Worm (Caenorhabditis elegans) whole organism, L4 larva: Measurements from ENCODE around the gene oac-48.

Experiments
- F37D6.2 ChIP-seq: sonication (generic microtip); optimal IDR thresholded peaks from 2 replicates; lab custom pipeline; 2016; ENCODE audit warnings: mild to moderate bottlenecking, missing genetic modification characterization, missing compliant biosample characterization
- F49E8.2 ChIP-seq: sonication (generic microtip); optimal IDR thresholded peaks from 2 replicates; lab custom pipeline; 2016; ENCODE audit warnings: missing compliant biosample characterization, mild to moderate bottlenecking, missing genetic modification characterization, borderline replicate concordance
- R02D3.7 ChIP-seq: fragments of 150-350 bp; sonication (generic microtip); optimal IDR thresholded peaks from 3 replicates; lab custom pipeline; 2014; ENCODE audit warnings: missing biosample characterization, missing genetic modification characterization
- ZK337.2 ChIP-seq: fragments of 200-800 bp; sonication (Bioruptor generic); IDR thresholded peaks from 2 replicates; pipeline ENCODE4 v1.3.6; 2022; ENCODE audit warnings: missing genetic modification reagents, missing genetic modification characterization, missing compliant biosample characterization
- ZK546.5 ChIP-seq, 2 experiments: sonication (generic microtip); optimal IDR thresholded peaks; 2 replicates each; lab custom pipeline; 2017; ENCODE audit warnings: missing biosample characterization in 2 of 2, missing genetic modification characterization in 2 of 2
- aha-1 ChIP-seq: fragments of 150-350 bp; peaks from one replicate; lab custom pipeline; 2014; ENCODE audit warnings: missing biosample characterization, missing genetic modification characterization
- ama-1 ChIP-seq: fragments of 150-350 bp; optimal IDR thresholded peaks from 2 replicates; lab custom pipeline; 2014; ENCODE audit warnings: inconsistent platforms, mixed read lengths
- ceh-20 ChIP-seq: fragments of 200-800 bp; sonication (Bioruptor generic); IDR thresholded peaks from 2 replicates; pipeline ENCODE4 v1.3.6; 2022; ENCODE audit warnings: missing genetic modification reagents, missing genetic modification characterization, missing compliant biosample characterization
- ceh-32 ChIP-seq: sonication (generic microtip); optimal IDR thresholded peaks from 2 replicates; lab custom pipeline; 2016; ENCODE audit warnings: mild to moderate bottlenecking, missing genetic modification characterization, missing compliant biosample characterization; ENCODE audit not compliant: poor library complexity
- ces-1 ChIP-seq: fragments of 150-350 bp; sonication (generic microtip); optimal IDR thresholded peaks from 4 replicates; lab custom pipeline; 2014; ENCODE audit warnings: missing biosample characterization, missing genetic modification reagents, missing genetic modification characterization
- ctbp-1 ChIP-seq: fragments of 200-800 bp; sonication (Bioruptor generic); IDR thresholded peaks from 2 replicates; pipeline ENCODE4 v1.3.6; 2022; ENCODE audit warnings: missing genetic modification reagents, missing genetic modification characterization, missing compliant biosample characterization
- daf-16 ChIP-seq, 3 experiments: sonication (generic microtip); optimal IDR thresholded peaks; 2 replicates each; lab custom pipeline; 2016 to 2017; ENCODE audit warnings: missing genetic modification characterization in 3 of 3, missing genetic modification reagents in 3 of 3, mild to moderate bottlenecking in 2 of 3, missing compliant biosample characterization in 2 of 3, missing biosample characterization in 1 of 3, moderate library complexity in 1 of 3
- daf-19 ChIP-seq: fragments of 200-800 bp; sonication (Bioruptor generic); conservative IDR thresholded peaks from 2 replicates; pipeline ENCODE4 v1.3.6; 2022; ENCODE audit warnings: missing genetic modification characterization, missing compliant biosample characterization
- dmd-8 ChIP-seq: fragments of 200-800 bp; sonication (Bioruptor generic); IDR thresholded peaks from 2 replicates; pipeline ENCODE4 v1.3.6; 2022; ENCODE audit warnings: missing genetic modification characterization, missing compliant biosample characterization
- dpl-1 ChIP-seq: fragments of 150-350 bp; optimal IDR thresholded peaks from 2 replicates; lab custom pipeline; 2014; ENCODE audit warnings: missing biosample characterization, missing genetic modification reagents, missing genetic modification characterization
- duxl-1 ChIP-seq: sonication (generic microtip); optimal IDR thresholded peaks from 2 replicates; lab custom pipeline; 2016; ENCODE audit warnings: mild to moderate bottlenecking, missing genetic modification characterization, moderate library complexity, missing compliant biosample characterization; ENCODE audit not compliant: poor library complexity
- fos-1 ChIP-seq: fragments of 150-350 bp; optimal IDR thresholded peaks from 2 replicates; lab custom pipeline; 2014; ENCODE audit warnings: missing biosample characterization, missing genetic modification characterization
- gei-8 ChIP-seq: fragments of 200-800 bp; sonication (Bioruptor generic); optimal IDR thresholded peaks from 2 replicates; lab custom pipeline; 2018; ENCODE audit warnings: mild to moderate bottlenecking, missing genetic modification characterization, missing compliant biosample characterization
- hif-1 ChIP-seq, 2 experiments: sonication (generic microtip); optimal IDR thresholded peaks; 2 replicates each; lab custom pipeline; 2016 to 2017; ENCODE audit warnings: missing compliant biosample characterization in 2 of 2, missing genetic modification characterization in 2 of 2, missing genetic modification reagents in 2 of 2, missing genotype in 2 of 2, mild to moderate bottlenecking in 1 of 2
- hlh-11 ChIP-seq: fragments of 200-800 bp; sonication (Bioruptor generic); optimal IDR thresholded peaks from 2 replicates; lab custom pipeline; 2018; ENCODE audit warnings: mild to moderate bottlenecking, missing genetic modification characterization, missing compliant biosample characterization
- hmg-1.1 ChIP-seq: fragments of 200-800 bp; sonication (Bioruptor generic); IDR thresholded peaks from 2 replicates; pipeline ENCODE4 v1.3.6; 2022; ENCODE audit warnings: missing genetic modification reagents, missing genetic modification characterization, missing compliant biosample characterization
- lim-7 ChIP-seq: fragments of 200-800 bp; sonication (Bioruptor generic); IDR thresholded peaks from 2 replicates; pipeline ENCODE4 v1.3.6; 2022; ENCODE audit warnings: missing genetic modification characterization, missing compliant biosample characterization
- lin-13 ChIP-seq: fragments of 150-350 bp; optimal IDR thresholded peaks from 2 replicates; lab custom pipeline; 2014; ENCODE audit warnings: missing biosample characterization, missing genetic modification reagents, missing genetic modification characterization
- lin-38 ChIP-seq: fragments of 200-800 bp; sonication (Bioruptor generic); IDR thresholded peaks from 2 replicates; pipeline ENCODE4 v1.3.6; 2022; ENCODE audit warnings: missing genetic modification reagents, missing genetic modification characterization, missing compliant biosample characterization
- madf-9 ChIP-seq: fragments of 200-800 bp; sonication (Bioruptor generic); conservative IDR thresholded peaks from 2 replicates; pipeline ENCODE4 v1.3.6; 2022; ENCODE audit warnings: missing genetic modification reagents, missing genetic modification characterization, missing compliant biosample characterization
- nhr-102 ChIP-seq: sonication (generic microtip); optimal IDR thresholded peaks from 2 replicates; lab custom pipeline; 2016; ENCODE audit warnings: mild to moderate bottlenecking, missing genetic modification characterization, moderate library complexity, missing compliant biosample characterization
- nhr-237 ChIP-seq: sonication (generic microtip); optimal IDR thresholded peaks from 2 replicates; lab custom pipeline; 2017; ENCODE audit warnings: missing biosample characterization, missing genetic modification characterization
- nhr-28 ChIP-seq: fragments of 150-350 bp; optimal IDR thresholded peaks from 2 replicates; lab custom pipeline; 2014; ENCODE audit warnings: missing biosample characterization, missing genetic modification characterization
- nhr-48 ChIP-seq: sonication (generic microtip); optimal IDR thresholded peaks from 2 replicates; lab custom pipeline; 2016; ENCODE audit warnings: mild to moderate bottlenecking, missing genetic modification characterization, missing compliant biosample characterization
- nhr-77 ChIP-seq: fragments of 150-350 bp; optimal IDR thresholded peaks from 2 replicates; lab custom pipeline; 2014; ENCODE audit warnings: missing biosample characterization, missing genetic modification characterization
- pha-4 ChIP-seq, 2 experiments: fragments of 150-350 bp in 1 of 2; fragments of 200-800 bp in 1 of 2; sonication (Bioruptor generic) in 1 of 2; IDR thresholded peaks in 1 of 2; optimal IDR thresholded peaks in 1 of 2; 2 replicates each; pipeline versions ENCODE4 v1.3.6 to Lab custom; 2014 to 2022; ENCODE audit warnings: missing genetic modification characterization in 2 of 2, missing genetic modification reagents in 2 of 2, missing biosample characterization in 1 of 2, missing compliant biosample characterization in 1 of 2
- sdz-12 ChIP-seq: fragments of 200-800 bp; sonication (Bioruptor generic); optimal IDR thresholded peaks from 2 replicates; lab custom pipeline; 2018; ENCODE audit warnings: mild to moderate bottlenecking, missing genetic modification characterization, missing compliant biosample characterization
- skn-1 ChIP-seq: fragments of 150-350 bp; optimal IDR thresholded peaks from 2 replicates; lab custom pipeline; 2014; ENCODE audit warnings: missing biosample characterization, missing genetic modification characterization
- snpc-1.2 ChIP-seq: fragments of 200-800 bp; sonication (Bioruptor generic); IDR thresholded peaks from 2 replicates; pipeline ENCODE4 v1.3.6; 2022; ENCODE audit warnings: missing genetic modification reagents, missing genetic modification characterization, missing compliant biosample characterization
- spr-1 ChIP-seq: sonication (generic microtip); optimal IDR thresholded peaks from 2 replicates; lab custom pipeline; 2016; ENCODE audit warnings: mild to moderate bottlenecking, missing genetic modification characterization, missing compliant biosample characterization
- spr-3 ChIP-seq: fragments of 200-800 bp; sonication (Bioruptor generic); optimal IDR thresholded peaks from 2 replicates; lab custom pipeline; 2018; ENCODE audit warnings: mild to moderate bottlenecking, missing genetic modification characterization, missing compliant biosample characterization
- unc-130 ChIP-seq: sonication (generic microtip); optimal IDR thresholded peaks from 2 replicates; lab custom pipeline; 2016; ENCODE audit warnings: missing genetic modification reagents, missing genetic modification characterization, missing compliant biosample characterization
- unc-62 ChIP-seq, 3 experiments: fragments of 150-350 bp in 1 of 3; sonication (generic microtip); optimal IDR thresholded peaks in 2 of 3; peaks in 1 of 3; 1 replicate in 1 of 3; 2 replicates in 2 of 3; lab custom pipeline; 2014 to 2017; ENCODE audit warnings: missing biosample characterization in 3 of 3, missing genetic modification characterization in 3 of 3, missing genetic modification reagents in 3 of 3, missing genotype in 1 of 3

Gene oac-48

DNA sequence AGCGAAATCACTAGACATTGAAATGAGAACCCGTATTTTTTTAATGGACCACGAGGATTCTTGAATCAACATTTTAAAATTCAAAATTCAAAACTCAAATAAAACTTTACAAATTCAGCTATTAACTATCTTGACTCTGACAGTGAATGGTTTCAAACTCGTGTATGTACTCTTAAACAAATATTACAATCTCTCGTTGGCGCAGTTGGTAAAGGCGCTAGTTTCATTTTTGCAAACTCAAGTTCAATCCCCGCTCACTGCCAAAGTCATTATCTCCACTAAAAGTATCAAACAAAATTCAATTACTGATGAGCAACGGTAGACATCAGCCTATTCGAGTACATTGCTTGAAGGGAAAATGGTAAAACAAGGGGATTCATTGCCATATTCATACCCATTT is 27.9 kb downstream of the oac-48 start (continued):
- TF ChIP-seq nhr-48 (tag; lab: Kevin White, UChicago) (no peak), nhr-28 (tag; lab: Kevin White, UChicago) (no peak), lin-38 (GFP tag; lab: Robert Waterston, UW) (peak; percentile 58), skn-1 (tag; lab: Kevin White, UChicago) (no peak), madf-9 (GFP tag; lab: Robert Waterston, UW) (0 out of 2 replicates have a peak, but pooled peaks have one; percentile 49), hmg-1.1 (GFP tag; lab: Robert Waterston, UW) (no peak), duxl-1 (no peak), snpc-1.2 (GFP tag; lab: Robert Waterston, UW) (peak; percentile 96), spr-1 (tag; lab: Kevin White, UChicago) (no peak), daf-16 (GFP tag; optimal IDR thresholded peaks at IDR 0.05; lab: Kevin White, UChicago) (peak in 1 of 2 experiments; percentile 58), daf-16 (tag; optimal IDR thresholded peaks at IDR 0.05; lab: Kevin White, UChicago) (peak; percentile 23), R02D3.7 (tag; lab: Kevin White, UChicago) (no peak), hlh-11 (no peak), F37D6.2 (no peak), spr-3 (no peak), sdz-12 (GFP tag; lab: Kevin White, UChicago) (no peak), lim-7 (GFP tag; lab: Robert Waterston, UW) (peak; percentile 86), dpl-1 (no peak), unc-130 (GFP tag; lab: Kevin White, UChicago) (no peak), ces-1 (no peak), ZK546.5 (tag; optimal IDR thresholded peaks at IDR 0.05; lab: Kevin White, UChicago) (no peak), nhr-237 (tag; lab: Kevin White, UChicago) (no peak), hif-1 (tag; optimal IDR thresholded peaks at IDR 0.05; lab: Kevin White, UChicago) (no peak), lin-13 (GFP tag; lab: Kevin White, UChicago) (no peak), dmd-8 (GFP tag; lab: Robert Waterston, UW) (peak; percentile 74; the same call in 1 of the 2 replicates), ZK337.2 (GFP tag; lab: Robert Waterston, UW) (no peak), pha-4 (GFP tag; IDR thresholded peaks at IDR 0.05; lab: Robert Waterston, UW) (peak; percentile 58; the same call in 1 of the 2 replicates), pha-4 (tag; optimal IDR thresholded peaks at IDR 0.05; lab: Kevin White, UChicago) (no peak), F49E8.2 (tag; lab: Kevin White, UChicago) (no peak), daf-19 (GFP tag; lab: Robert Waterston, UW) (no peak), gei-8 (GFP tag; lab: Kevin White, UChicago) (no peak), nhr-77 (no peak), nhr-102 (tag; lab: Kevin White, UChicago) (no peak), ceh-32 (tag; lab: Kevin White, UChicago) (no peak), fos-1 (no peak)

DNA sequence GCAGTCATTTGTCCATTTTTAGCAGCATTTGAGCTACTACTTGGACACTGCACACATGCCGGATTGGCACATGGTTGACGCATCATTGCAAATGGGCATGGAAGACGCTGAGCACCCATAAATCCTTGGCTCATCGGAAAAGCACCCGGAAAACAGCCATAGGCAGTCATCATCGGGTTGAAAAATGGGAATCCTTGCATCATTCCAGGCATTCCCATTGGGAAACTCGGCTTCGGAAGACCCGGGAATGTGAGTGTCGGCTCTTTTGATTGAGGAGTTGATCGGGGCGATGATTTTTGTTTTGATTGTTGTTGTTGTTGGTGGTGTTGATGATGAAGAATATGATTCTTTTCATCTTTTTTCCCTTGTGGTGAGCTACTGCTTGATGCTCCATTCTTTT is 29.1 kb downstream of the oac-48 start:
- TF ChIP-seq aha-1 (peak; percentile 51), ceh-20 (GFP tag; lab: Robert Waterston, UW) (peak; percentile 11; the same call in 1 of the 2 replicates), hlh-11 (peak; percentile 7), ctbp-1 (GFP tag; lab: Robert Waterston, UW) (no peak), ama-1 (lab: Kevin White, UChicago) (peak; percentile 11), unc-62 (GFP tag; optimal IDR thresholded peaks at IDR 0.05 in 1 of 2; lab: Kevin White, UChicago) (peak in 1 of 2 experiments; percentile 96), unc-62 (tag; optimal IDR thresholded peaks at IDR 0.05; lab: Kevin White, UChicago) (no peak)
